Fruit fly (Drosophila melanogaster): ENCODE measurements around the gene CG31917.
A peak's percentile ranks its signal among the peaks of the same experiment; 100 is the strongest.

CG31917 gene

DNA sequence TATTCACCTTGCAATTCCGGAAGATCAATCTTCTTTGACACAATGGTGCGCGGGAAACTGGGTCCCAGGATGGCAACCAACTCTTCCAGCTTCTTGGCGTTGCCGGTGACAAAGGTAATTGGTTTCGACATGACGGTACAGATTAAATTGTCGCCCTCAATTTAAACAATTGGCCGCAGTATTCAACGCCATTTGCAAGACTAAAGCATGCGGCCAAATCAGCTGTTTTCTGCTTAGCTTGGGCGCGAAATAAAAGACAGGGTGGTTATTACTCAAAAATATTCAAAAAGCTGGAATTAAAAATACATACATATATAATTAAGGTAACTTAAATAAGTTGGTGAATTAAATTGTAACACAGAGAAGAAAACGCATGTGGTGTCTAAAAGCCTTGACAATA, 31.5 kb downstream of the CG31917 start, which contains the start of gene CG8891:
CG8891 (minus strand) TSS at position 242 of the 400 bp plus-strand sequence.
- TF ChIP-seq CG3847 (GFP tag; IDR thresholded peaks at IDR 0.05) (no peak), Dp (GFP tag; optimal IDR thresholded peaks at IDR 0.05) (peak; percentile 77), HHEX (GFP tag; optimal IDR thresholded peaks at IDR 0.05) (no peak), MBD-R2 (GFP tag; IDR thresholded peaks at IDR 0.05) (peak; percentile 52), CG12104 (GFP tag; optimal IDR thresholded peaks at IDR 0.05) (no peak), CG3281 (GFP tag; optimal IDR thresholded peaks at IDR 0.05) (peak; percentile 83), Med (GFP tag) (peak; percentile 25), MESR4 (GFP tag; optimal IDR thresholded peaks at IDR 0.05) (no peak), pzg (GFP tag; optimal IDR thresholded peaks at IDR 0.05) (peak; percentile 8), CG18011 (GFP tag; optimal IDR thresholded peaks at IDR 0.05) (peak; percentile 17), nerfin-2 (GFP tag; IDR thresholded peaks at IDR 0.05; ENCODE audit: partially characterized antibody) (no peak), CG13287 (GFP tag; IDR thresholded peaks at IDR 0.05; ENCODE audit: partially characterized antibody) (peak; percentile 16; the same call in 1 of the 2 replicates), CG6254 (GFP tag; optimal IDR thresholded peaks at IDR 0.05) (peak; percentile 97), E2f2 (GFP tag; IDR thresholded peaks at IDR 0.05) (peak; percentile 88), chinmo (GFP tag; IDR thresholded peaks at IDR 0.05; ENCODE audit: partially characterized antibody) (0 out of 4 replicates have a peak, but pooled peaks have one; percentile 64), crp (GFP tag; optimal IDR thresholded peaks at IDR 0.05) (peak in 1 of 2 experiments; percentile 83), usp (GFP tag; optimal IDR thresholded peaks at IDR 0.05) (no peak), fd102C (GFP tag; optimal IDR thresholded peaks at IDR 0.05) (no peak), CG3163 (GFP tag; optimal IDR thresholded peaks at IDR 0.05) (no peak)

- TF ChIP-seq Ets65A (GFP tag) (peak; percentile 99), Dref (GFP tag; IDR thresholded peaks at IDR 0.05) (peak; percentile 77), Gug (GFP tag; IDR thresholded peaks at IDR 0.05) (peak; percentile 94), Doc2 (GFP tag; IDR thresholded peaks at IDR 0.05) (peak; percentile 82), CG2116 (GFP tag; optimal IDR thresholded peaks at IDR 0.05) (peak; percentile 92), CG12391 (tag; optimal IDR thresholded peaks at IDR 0.05) (peak; percentile 94), kah (GFP tag; optimal IDR thresholded peaks at IDR 0.05) (peak; percentile 87), Drgx (GFP tag; IDR thresholded peaks at IDR 0.05) (peak; percentile 95), gt (GFP tag; IDR thresholded peaks at IDR 0.05) (peak; percentile 87), Hey (tag; optimal IDR thresholded peaks at IDR 0.05) (no peak), NC2α (GFP tag; optimal IDR thresholded peaks at IDR 0.05) (peak; percentile 90), CG17359 (tag; optimal IDR thresholded peaks at IDR 0.05) (peak; percentile 95), Opbp (GFP tag; IDR thresholded peaks at IDR 0.05; ENCODE audit: partially characterized antibody) (peak; percentile 53; the same call in 2 of the 3 replicates), Hmr (GFP tag; optimal IDR thresholded peaks at IDR 0.05) (peak; percentile 94), gsb (GFP tag; IDR thresholded peaks at IDR 0.05) (peak; percentile 91), CG4820 (GFP tag; optimal IDR thresholded peaks at IDR 0.05) (peak; percentile 95), dmrt11E (tag; optimal IDR thresholded peaks at IDR 0.05) (peak; percentile 95), tin (GFP tag; optimal IDR thresholded peaks at IDR 0.05) (peak; percentile 93), zfh1 (GFP tag; IDR thresholded peaks at IDR 0.05) (peak; percentile 96), nau (GFP tag; optimal IDR thresholded peaks at IDR 0.05) (peak; percentile 90), ranshi (GFP tag; IDR thresholded peaks at IDR 0.05) (peak; percentile 97), luna (GFP tag; optimal IDR thresholded peaks at IDR 0.05) (peak; percentile 86), tna (GFP tag; IDR thresholded peaks at IDR 0.05; ENCODE audit: partially characterized antibody) (peak; percentile 67), Spps (tag; optimal IDR thresholded peaks at IDR 0.05) (peak; percentile 93), nerfin-2 (GFP tag; IDR thresholded peaks at IDR 0.05; ENCODE audit: partially characterized antibody) (peak; percentile 92), ato (GFP tag; IDR thresholded peaks at IDR 0.05; ENCODE audit: partially characterized antibody) (peak; percentile 54; the same call in 1 of the 2 replicates), NC2β (GFP tag; optimal IDR thresholded peaks at IDR 0.05) (peak; percentile 91), gcm2 (GFP tag; optimal IDR thresholded peaks at IDR 0.05) (peak; percentile 90), CG10321 (GFP tag; IDR thresholded peaks at IDR 0.05) (peak; percentile 81), CG7786 (GFP tag; optimal IDR thresholded peaks at IDR 0.05) (peak; percentile 93), CG15269 (tag; optimal IDR thresholded peaks at IDR 0.05) (no peak)
These were observed 33.6 kb downstream of the CG31917 start, which contains the start of the genes Gmd and CG3792 for dm6 chr2L:4976988-4977551. Gene Gmd (minus strand): TSS chr2L:4977023. Gene CG3792 (plus strand): TSS chr2L:4977312.

Data from whole organism, embryonic.